Fruit fly (Drosophila melanogaster) whole organism, embryonic: ENCODE data around the gene CG13996.

ENCODE experiments used
- Abd-B ChIP-seq: fragments of 200-800 bp; sonication (Bioruptor generic); optimal IDR thresholded peaks from 2 replicates; lab custom pipeline; 2018; ENCODE audit warnings: missing biosample characterization, mild to moderate bottlenecking, missing genetic modification characterization, moderate library complexity
- CG10565 ChIP-seq: fragments of 200-800 bp; sonication (Bioruptor generic); optimal IDR thresholded peaks from 3 replicates; lab custom pipeline; 2016; ENCODE audit warnings: missing biosample characterization, mild to moderate bottlenecking, missing genetic modification characterization
- CG12071 ChIP-seq: fragments of 200-800 bp; sonication (Bioruptor generic); optimal IDR thresholded peaks from 3 replicates; lab custom pipeline; 2018; ENCODE audit warnings: missing biosample characterization, mild to moderate bottlenecking, missing genetic modification characterization
- CG1233 ChIP-seq: fragments of 200-800 bp; sonication (Bioruptor generic); optimal IDR thresholded peaks from 4 replicates; lab custom pipeline; 2018; ENCODE audit warnings: missing biosample characterization, mild to moderate bottlenecking, missing genetic modification characterization
- CG17361 ChIP-seq: fragments of 200-800 bp; sonication (Bioruptor generic); IDR thresholded peaks from 3 replicates; pipeline ENCODE4 v1.3.6; 2022; ENCODE audit warnings: missing biosample characterization, missing genetic modification characterization
- CG17612 ChIP-seq: fragments of 200-800 bp; sonication (Bioruptor generic); IDR thresholded peaks from 2 replicates; pipeline ENCODE4 v1.3.6; 2022; ENCODE audit warnings: missing biosample characterization, missing genetic modification characterization
- CG2129 ChIP-seq: fragments of 200-800 bp; sonication (Bioruptor generic); IDR thresholded peaks from 2 replicates; pipeline ENCODE4 v1.3.6; 2022; ENCODE audit warnings: missing biosample characterization, missing genetic modification characterization; ENCODE audit not compliant: partially characterized antibody
- CG2712 ChIP-seq: fragments of 200-800 bp; optimal IDR thresholded peaks from 3 replicates; lab custom pipeline; 2019; ENCODE audit warnings: missing biosample characterization, mild to moderate bottlenecking, missing genetic modification characterization, moderate library complexity
- CG30431 ChIP-seq: fragments of 200-800 bp; sonication (Bioruptor generic); optimal IDR thresholded peaks from 2 replicates; lab custom pipeline; 2017; ENCODE audit warnings: missing biosample characterization, missing genetic modification characterization
- CG31224 ChIP-seq: fragments of 200-800 bp; sonication (Bioruptor generic); IDR thresholded peaks from 2 replicates; pipeline ENCODE4 v1.3.6; 2022; ENCODE audit warnings: missing biosample characterization, missing genetic modification characterization
- CG31365 ChIP-seq: fragments of 200-800 bp; sonication (Bioruptor generic); optimal IDR thresholded peaks from 2 replicates; lab custom pipeline; 2018; ENCODE audit warnings: missing biosample characterization, mild to moderate bottlenecking, missing genetic modification characterization
- CG32532 ChIP-seq: fragments of 200-800 bp; sonication (Bioruptor generic); IDR thresholded peaks from 2 replicates; pipeline ENCODE4 v1.3.6; 2022; ENCODE audit warnings: missing biosample characterization, missing genetic modification characterization
- CG6272 ChIP-seq: fragments of 200-800 bp; sonication (Bioruptor generic); IDR thresholded peaks from 2 replicates; pipeline ENCODE4 v1.3.6; 2022; ENCODE audit warnings: missing biosample characterization, missing genetic modification characterization
- CG6813 ChIP-seq: fragments of 200-800 bp; sonication (Bioruptor generic); optimal IDR thresholded peaks from 2 replicates; lab custom pipeline; 2017; ENCODE audit warnings: missing biosample characterization, missing genetic modification characterization, mild to moderate bottlenecking, moderate library complexity, missing genetic modification reagents
- CG7745 ChIP-seq: fragments of 200-800 bp; sonication (Bioruptor generic); optimal IDR thresholded peaks from 2 replicates; lab custom pipeline; 2018; ENCODE audit warnings: missing biosample characterization, mild to moderate bottlenecking, missing genetic modification characterization, moderate library complexity
- CG8089 ChIP-seq: fragments of 200-800 bp; sonication (Bioruptor generic); optimal IDR thresholded peaks from 3 replicates; lab custom pipeline; 2016; ENCODE audit warnings: missing biosample characterization, missing genetic modification characterization
- CG8478 ChIP-seq: fragments of >200 bp; optimal IDR thresholded peaks from 2 replicates; lab custom pipeline; 2018
- CG8924 ChIP-seq: fragments of 200-800 bp; optimal IDR thresholded peaks from 3 replicates; lab custom pipeline; 2019; ENCODE audit warnings: missing biosample characterization, mild to moderate bottlenecking, missing genetic modification characterization, moderate library complexity
- CTCF ChIP-seq: fragments of 200-800 bp; sonication (Bioruptor generic); optimal IDR thresholded peaks from 2 replicates; lab custom pipeline; 2017; ENCODE audit warnings: missing biosample characterization, mild to moderate bottlenecking, missing genetic modification characterization, moderate library complexity
- Camta ChIP-seq: fragments of 200-800 bp; sonication (Bioruptor generic); optimal IDR thresholded peaks from 2 replicates; lab custom pipeline; 2016; ENCODE audit warnings: missing biosample characterization, missing genetic modification characterization
- D ChIP-seq, 2 experiments: fragments of 200-800 bp in 1 of 2; fragments of >200 bp in 1 of 2; sonication (Bioruptor generic) in 1 of 2; optimal IDR thresholded peaks; 2 replicates in 1 of 2; 3 replicates in 1 of 2; lab custom pipeline; 2017; ENCODE audit warnings: mild to moderate bottlenecking in 1 of 2, missing biosample characterization in 1 of 2, missing genetic modification characterization in 1 of 2, missing genetic modification reagents in 1 of 2
- Doc2 ChIP-seq: fragments of 200-800 bp; sonication (Bioruptor generic); IDR thresholded peaks from 2 replicates; pipeline ENCODE4 v1.3.6; 2022; ENCODE audit warnings: missing biosample characterization, missing genetic modification characterization
- Eip74EF ChIP-seq, 2 experiments: fragments of 200-800 bp in 1 of 2; fragments of >200 bp in 1 of 2; sonication (Bioruptor generic) in 1 of 2; optimal IDR thresholded peaks; 2 replicates each; lab custom pipeline; 2017 to 2019; ENCODE audit warnings: missing biosample characterization in 2 of 2, missing genetic modification characterization in 2 of 2, mild to moderate bottlenecking in 1 of 2, moderate library complexity in 1 of 2
- Hr78 ChIP-seq, 2 experiments: fragments of 200-800 bp in 1 of 2; fragments of >200 bp in 1 of 2; sonication (Bioruptor generic) in 1 of 2; optimal IDR thresholded peaks; 2 replicates each; lab custom pipeline; 2017 to 2019; ENCODE audit warnings: missing biosample characterization in 2 of 2, missing genetic modification characterization in 2 of 2, mild to moderate bottlenecking in 1 of 2, moderate library complexity in 1 of 2
- Hsf ChIP-seq: fragments of 200-800 bp; sonication (Bioruptor generic); optimal IDR thresholded peaks from 3 replicates; lab custom pipeline; 2016; ENCODE audit warnings: missing biosample characterization, missing genetic modification characterization
- Kr ChIP-seq: fragments of 200-800 bp; sonication (Bioruptor generic); optimal IDR thresholded peaks from 2 replicates; lab custom pipeline; 2017; ENCODE audit warnings: missing biosample characterization, mild to moderate bottlenecking, missing genetic modification characterization
- Lpt ChIP-seq: fragments of >200 bp; optimal IDR thresholded peaks from 2 replicates; lab custom pipeline; 2018; ENCODE audit warnings: missing biosample characterization, missing genetic modification characterization
- MTF-1 ChIP-seq: fragments of 200-800 bp; sonication (Bioruptor generic); optimal IDR thresholded peaks from 2 replicates; lab custom pipeline; 2018; ENCODE audit warnings: missing biosample characterization, mild to moderate bottlenecking, missing genetic modification characterization, borderline replicate concordance
- NfI ChIP-seq: fragments of 200-800 bp; sonication (Bioruptor generic); optimal IDR thresholded peaks from 3 replicates; lab custom pipeline; 2018; ENCODE audit warnings: missing biosample characterization, mild to moderate bottlenecking, missing genetic modification characterization, moderate library complexity
- Oaz ChIP-seq: fragments of 200-800 bp; sonication (Bioruptor generic); IDR thresholded peaks from 2 replicates; pipeline ENCODE4 v1.3.6; 2022; ENCODE audit warnings: missing biosample characterization, missing genetic modification characterization
- Opbp ChIP-seq: fragments of 200-800 bp; sonication (Bioruptor generic); IDR thresholded peaks from 3 replicates; pipeline ENCODE4 v1.3.6; 2022; ENCODE audit warnings: missing biosample characterization, missing genetic modification characterization; ENCODE audit not compliant: partially characterized antibody
- ab ChIP-seq: fragments of 200-800 bp; sonication (Bioruptor generic); optimal IDR thresholded peaks from 2 replicates; lab custom pipeline; 2016; ENCODE audit warnings: missing biosample characterization, missing genetic modification characterization
- amos ChIP-seq: fragments of 200-800 bp; sonication (Bioruptor generic); IDR thresholded peaks from 2 replicates; pipeline ENCODE4 v1.3.6; 2022; ENCODE audit warnings: missing biosample characterization, missing genetic modification characterization; ENCODE audit not compliant: partially characterized antibody
- aop ChIP-seq: fragments of 200-800 bp; sonication (Bioruptor generic); IDR thresholded peaks from 2 replicates; pipeline ENCODE4 v1.3.6; 2022; ENCODE audit warnings: missing biosample characterization, missing genetic modification characterization
- ash1 ChIP-seq: fragments of 200-800 bp; sonication (Bioruptor generic); optimal IDR thresholded peaks from 2 replicates; lab custom pipeline; 2018; ENCODE audit warnings: missing biosample characterization, mild to moderate bottlenecking, missing genetic modification characterization
- cato ChIP-seq: fragments of 200-800 bp; sonication (Bioruptor generic); optimal IDR thresholded peaks from 2 replicates; lab custom pipeline; 2016; ENCODE audit warnings: missing biosample characterization, missing genetic modification characterization, borderline replicate concordance
- dpn ChIP-seq, 2 experiments: fragments of 200-800 bp; sonication (Bioruptor generic); optimal IDR thresholded peaks; 3 replicates each; lab custom pipeline; 2016; ENCODE audit warnings: missing biosample characterization in 2 of 2, missing genetic modification characterization in 2 of 2
- emc ChIP-seq: fragments of 200-800 bp; sonication (Bioruptor generic); optimal IDR thresholded peaks from 2 replicates; lab custom pipeline; 2016; ENCODE audit warnings: missing biosample characterization, missing genetic modification characterization
- fru ChIP-seq: fragments of >200 bp; optimal IDR thresholded peaks from 2 replicates; lab custom pipeline; 2017
- grau ChIP-seq: fragments of 200-800 bp; optimal IDR thresholded peaks from 3 replicates; lab custom pipeline; 2019; ENCODE audit warnings: missing biosample characterization, mild to moderate bottlenecking, missing genetic modification characterization, moderate library complexity
- ham ChIP-seq: fragments of 200-800 bp; sonication (Bioruptor generic); IDR thresholded peaks from 2 replicates; pipeline ENCODE4 v1.3.6; 2022; ENCODE audit warnings: missing biosample characterization, missing genetic modification characterization
- hth ChIP-seq: fragments of >200 bp; optimal IDR thresholded peaks from 2 replicates; lab custom pipeline; 2017; ENCODE audit warnings: inconsistent platforms
- pita ChIP-seq: fragments of 200-800 bp; sonication (Bioruptor generic); optimal IDR thresholded peaks from 2 replicates; lab custom pipeline; 2017; ENCODE audit warnings: missing biosample characterization, mild to moderate bottlenecking, missing genetic modification characterization
- row ChIP-seq: fragments of 200-800 bp; sonication (Bioruptor generic); IDR thresholded peaks from 3 replicates; pipeline ENCODE4 v1.3.6; 2022; ENCODE audit warnings: missing biosample characterization, missing genetic modification characterization
- run ChIP-seq: fragments of 200-800 bp; sonication (Bioruptor generic); optimal IDR thresholded peaks from 3 replicates; lab custom pipeline; 2018; ENCODE audit warnings: missing biosample characterization, mild to moderate bottlenecking, missing genetic modification characterization
- schlank ChIP-seq: fragments of 200-800 bp; sonication (Bioruptor generic); optimal IDR thresholded peaks from 2 replicates; lab custom pipeline; 2018; ENCODE audit warnings: missing biosample characterization, mild to moderate bottlenecking, missing genetic modification characterization
- sob ChIP-seq: fragments of 200-800 bp; sonication (Bioruptor generic); IDR thresholded peaks from 2 replicates; pipeline ENCODE4 v1.3.6; 2022; ENCODE audit warnings: missing biosample characterization, missing genetic modification characterization
- sug ChIP-seq: fragments of 200-800 bp; optimal IDR thresholded peaks from 2 replicates; lab custom pipeline; 2019; ENCODE audit warnings: missing biosample characterization, mild to moderate bottlenecking, missing genetic modification characterization, moderate library complexity
- tap ChIP-seq: fragments of 200-800 bp; optimal IDR thresholded peaks from 3 replicates; lab custom pipeline; 2019; ENCODE audit warnings: missing biosample characterization, mild to moderate bottlenecking, missing genetic modification characterization, moderate library complexity
- tna ChIP-seq: fragments of 200-800 bp; sonication (Bioruptor generic); IDR thresholded peaks from 2 replicates; pipeline ENCODE4 v1.3.6; 2022; ENCODE audit warnings: missing biosample characterization, missing genetic modification characterization; ENCODE audit not compliant: partially characterized antibody
- wdn ChIP-seq: fragments of 200-800 bp; sonication (Bioruptor generic); IDR thresholded peaks from 2 replicates; pipeline ENCODE4 v1.3.6; 2022; ENCODE audit warnings: missing biosample characterization, missing genetic modification characterization
- zfh1 ChIP-seq: fragments of 200-800 bp; sonication (Bioruptor generic); IDR thresholded peaks from 3 replicates; pipeline ENCODE4 v1.3.6; 2022; ENCODE audit warnings: missing biosample characterization, missing genetic modification characterization

Gene CG13996

DNA sequence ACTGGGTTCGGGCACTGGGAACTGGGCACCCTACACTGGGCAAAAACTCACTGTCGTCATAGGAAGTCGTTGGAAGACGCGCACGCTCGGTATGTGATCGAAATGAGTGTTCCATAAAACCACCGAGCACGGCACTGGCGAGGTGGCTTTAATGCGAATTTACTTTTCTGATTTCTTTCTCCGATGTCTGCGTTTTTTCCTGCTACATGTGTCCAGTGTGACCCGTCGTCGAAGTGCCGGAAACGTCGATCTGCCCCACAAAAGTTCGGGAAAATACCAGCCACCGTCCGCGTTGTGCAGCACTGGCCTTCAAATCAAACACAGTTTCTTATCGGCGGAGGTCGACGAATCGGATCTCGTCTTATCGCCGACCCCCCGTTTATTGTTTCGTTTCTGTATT, 21.4 kb upstream of the CG13996 start, which contains the start of gene Kdm5 (continued):
- TF ChIP-seq Abd-B (GFP tag; lab: Kevin White, UChicago) = no peak
- peak; percentile 7 for TF ChIP-seq CG8924 (tag; lab: Kevin White, UChicago)
- no peak for TF ChIP-seq CG1233 (GFP tag; lab: Kevin White, UChicago)
- no peak for TF ChIP-seq Lpt (GFP tag; lab: Kevin White, UChicago)
- peak; percentile 73 for TF ChIP-seq zfh1 (GFP tag; lab: Robert Waterston, UW)
- no peak for TF ChIP-seq Hsf (GFP tag; lab: Kevin White, UChicago)
- no peak for TF ChIP-seq ab (GFP tag; lab: Kevin White, UChicago)
- TF ChIP-seq CG32532 = peak; percentile 58
- no peak for TF ChIP-seq ham
- no peak for TF ChIP-seq CG7745
- no peak for TF ChIP-seq CG17361 (GFP tag; lab: Robert Waterston, UW)
- peak; percentile 34; the same call in 1 of the 2 replicates for TF ChIP-seq amos (GFP tag; lab: Robert Waterston, UW)
- no peak for TF ChIP-seq CG30431 (GFP tag; lab: Kevin White, UChicago)
- peak; percentile 24 for TF ChIP-seq D (optimal IDR thresholded peaks at IDR 0.05; lab: Kevin White, UChicago)
- no peak for TF ChIP-seq D (GFP tag; optimal IDR thresholded peaks at IDR 0.05; lab: Kevin White, UChicago)
- no peak for TF ChIP-seq Doc2
- no peak for TF ChIP-seq pita (GFP tag; lab: Kevin White, UChicago)
- TF ChIP-seq CG10565 (GFP tag; lab: Kevin White, UChicago) = no peak
- no peak for TF ChIP-seq Kr (GFP tag; lab: Kevin White, UChicago)
- no peak for TF ChIP-seq CG31365 (tag; lab: Kevin White, UChicago)
- no peak for TF ChIP-seq ash1 (GFP tag; lab: Kevin White, UChicago)
- TF ChIP-seq cato (GFP tag; lab: Kevin White, UChicago) = no peak
- TF ChIP-seq CG8089 (GFP tag; lab: Kevin White, UChicago) = peak; percentile 2
- TF ChIP-seq row (GFP tag; lab: Robert Waterston, UW) = peak; percentile 44
- TF ChIP-seq tap = no peak
- no peak for TF ChIP-seq hth
- TF ChIP-seq CG12071 (GFP tag; lab: Kevin White, UChicago) = no peak
- TF ChIP-seq CG2712 = peak; percentile 24
- TF ChIP-seq Eip74EF (GFP tag; optimal IDR thresholded peaks at IDR 0.05; lab: Kevin White, UChicago) = no peak
- TF ChIP-seq sug (tag; lab: Kevin White, UChicago) = peak; percentile 99
- no peak for TF ChIP-seq NfI (GFP tag; lab: Kevin White, UChicago)
- TF ChIP-seq sob (GFP tag; lab: Robert Waterston, UW) = peak; percentile 49; the same call in 1 of the 2 replicates
- TF ChIP-seq CG8478 = no peak
- peak; percentile 30 for TF ChIP-seq MTF-1 (GFP tag; lab: Kevin White, UChicago)
- TF ChIP-seq emc = no peak
- TF ChIP-seq Oaz (GFP tag; lab: Robert Waterston, UW) = no peak
- no peak for TF ChIP-seq CG2129 (GFP tag; lab: Robert Waterston, UW)
- no peak for TF ChIP-seq CG6272
- no peak; the same call in 2 of the 3 replicates for TF ChIP-seq Opbp (GFP tag; lab: Robert Waterston, UW)
- TF ChIP-seq schlank (tag; lab: Kevin White, UChicago) = no peak
- peak in 1 of 2 experiments; percentile 39 for TF ChIP-seq dpn (GFP tag; optimal IDR thresholded peaks at IDR 0.05; lab: Kevin White, UChicago)
- TF ChIP-seq fru (lab: Kevin White, UChicago) = no peak
- peak; percentile 14; the same call in 1 of the 2 replicates for TF ChIP-seq CG31224 (GFP tag; lab: Robert Waterston, UW)
- TF ChIP-seq CG17612 = no peak
- TF ChIP-seq aop (GFP tag; lab: Robert Waterston, UW) = no peak
- TF ChIP-seq CTCF (GFP tag; lab: Kevin White, UChicago) = peak; percentile 30
- TF ChIP-seq run (tag; lab: Kevin White, UChicago) = no peak
- no peak for TF ChIP-seq tna (GFP tag; lab: Robert Waterston, UW)
- peak; percentile 39 for TF ChIP-seq CG6813 (GFP tag; lab: Kevin White, UChicago)
- no peak for TF ChIP-seq Camta (GFP tag; lab: Kevin White, UChicago)
- no peak for TF ChIP-seq wdn
- peak in 1 of 2 experiments; percentile 80 for TF ChIP-seq Hr78 (GFP tag; optimal IDR thresholded peaks at IDR 0.05; lab: Kevin White, UChicago)
- no peak for TF ChIP-seq grau
